Worm (Caenorhabditis elegans): ENCODE data around the gene K02E7.10.

The K02E7.10 gene

DNA sequence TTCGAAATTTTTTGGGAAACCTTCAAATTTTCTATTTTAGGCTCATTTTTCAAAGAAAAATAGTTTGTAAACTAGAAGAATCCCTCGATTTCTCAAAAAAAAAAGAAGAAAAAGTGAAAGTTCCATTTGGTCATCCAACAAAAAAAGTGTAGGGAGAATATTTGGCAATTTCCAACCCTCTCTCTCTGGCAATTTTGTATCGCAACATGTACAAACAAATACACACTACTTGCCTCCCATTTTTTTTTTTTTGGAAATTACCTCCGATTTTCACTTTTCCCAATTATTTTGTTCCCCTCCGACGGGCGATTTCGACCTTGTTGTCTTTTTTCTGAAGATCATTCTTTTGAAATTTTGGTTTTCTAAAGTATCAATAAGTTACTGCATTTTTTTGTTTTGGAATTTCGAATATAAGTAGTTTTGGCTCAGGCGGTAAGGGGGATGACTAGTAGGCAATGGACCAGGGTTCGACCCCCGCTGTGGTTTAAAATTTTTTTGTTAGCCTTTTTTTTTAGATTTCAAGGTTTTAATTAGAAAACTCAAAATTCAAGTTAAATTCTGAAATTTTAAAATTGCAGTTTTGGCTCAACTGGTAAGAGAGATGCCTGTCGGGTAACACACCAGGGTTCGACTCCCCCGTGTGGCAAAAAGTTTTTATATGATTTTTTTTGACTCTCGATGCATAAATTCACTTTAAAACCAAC, 21.9 kb upstream of the K02E7.10 start:
- TF ChIP-seq pha-4 (tag; optimal IDR thresholded peaks at IDR 0.05): no peak
- no peak for TF ChIP-seq unc-39 (tag; optimal IDR thresholded peaks at IDR 0.05)
- TF ChIP-seq lsy-2 (tag; optimal IDR thresholded peaks at IDR 0.05): no peak
- TF ChIP-seq bed-3 (GFP tag; optimal IDR thresholded peaks at IDR 0.05): no peak
- no peak for TF ChIP-seq sem-2 (GFP tag; optimal IDR thresholded peaks at IDR 0.05)
- no peak for TF ChIP-seq nhr-12 (tag; optimal IDR thresholded peaks at IDR 0.05)
- no peak for TF ChIP-seq unc-120 (tag; optimal IDR thresholded peaks at IDR 0.05; ENCODE audit: poor library complexity, severe bottlenecking)
- TF ChIP-seq ham-2 (GFP tag; optimal IDR thresholded peaks at IDR 0.05): no peak
- no peak for TF ChIP-seq elt-3 (tag; optimal IDR thresholded peaks at IDR 0.05)
- TF ChIP-seq ztf-11 (tag; optimal IDR thresholded peaks at IDR 0.05): no peak
- no peak for TF ChIP-seq lin-32 (GFP tag; optimal IDR thresholded peaks at IDR 0.05)
- no peak for TF ChIP-seq zip-8 (tag; optimal IDR thresholded peaks at IDR 0.05)
- no peak for TF ChIP-seq M03D4.4 (tag; optimal IDR thresholded peaks at IDR 0.05)
- no peak for TF ChIP-seq elt-1 (tag; optimal IDR thresholded peaks at IDR 0.05; ENCODE audit: borderline replicate concordance, insufficient read depth)

DNA sequence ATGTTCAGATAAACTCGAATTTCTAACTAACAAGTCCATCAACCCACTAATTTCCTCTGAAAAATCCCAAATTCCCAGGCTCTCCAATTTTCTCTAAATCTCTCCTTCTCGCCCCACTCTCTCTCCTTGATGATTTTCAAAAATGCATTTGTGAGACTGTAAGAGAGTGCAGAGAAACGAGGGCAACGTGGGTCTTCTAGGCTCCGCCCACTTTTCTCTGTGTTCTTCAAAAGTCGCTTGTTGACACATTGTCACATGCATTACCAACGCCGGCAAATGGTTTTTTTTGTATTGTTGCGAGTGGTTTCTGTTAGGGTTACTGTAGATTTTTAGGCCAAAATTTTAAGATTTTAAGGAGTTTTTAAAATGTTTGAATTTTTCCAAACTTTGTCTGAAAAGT, 19.7 kb upstream of the K02E7.10 start:
- TF ChIP-seq ceh-83 (GFP tag; optimal IDR thresholded peaks at IDR 0.05) (no peak), sptf-1 (tag; optimal IDR thresholded peaks at IDR 0.05) (no peak), flh-1 (GFP tag; optimal IDR thresholded peaks at IDR 0.05) (no peak), nhr-237 (tag; optimal IDR thresholded peaks at IDR 0.05) (no peak), ztf-11 (tag; optimal IDR thresholded peaks at IDR 0.05) (no peak), snpc-4 (tag; optimal IDR thresholded peaks at IDR 0.05) (no peak), hlh-1 (tag; optimal IDR thresholded peaks at IDR 0.05) (no peak)

DNA sequence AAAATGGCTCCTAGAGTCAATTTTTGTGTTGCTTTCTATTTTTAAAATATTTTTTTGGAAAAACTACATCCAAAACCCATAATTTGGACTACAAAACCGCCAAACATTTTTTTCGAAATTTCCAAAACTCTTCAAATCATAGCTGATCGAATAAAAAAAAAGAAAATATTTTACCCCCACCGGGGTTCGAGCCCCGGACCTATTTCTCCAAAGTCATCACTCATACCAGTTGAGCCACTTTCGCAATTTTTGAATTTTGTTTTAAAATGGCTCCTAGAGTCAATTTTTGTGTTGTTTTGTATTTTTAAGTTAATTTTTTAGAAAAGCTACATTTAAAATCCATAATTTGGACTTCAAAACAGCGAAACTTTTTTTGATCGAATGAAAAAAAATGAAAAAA, 18.7 kb upstream of the K02E7.10 start:
- TF ChIP-seq blmp-1 (tag; optimal IDR thresholded peaks at IDR 0.05) (no peak), nhr-12 (tag; optimal IDR thresholded peaks at IDR 0.05) (no peak), unc-120 (tag; optimal IDR thresholded peaks at IDR 0.05; ENCODE audit: poor library complexity, severe bottlenecking) (no peak), nhr-28 (tag; optimal IDR thresholded peaks at IDR 0.05) (no peak), elt-1 (tag; optimal IDR thresholded peaks at IDR 0.05; ENCODE audit: borderline replicate concordance, insufficient read depth) (no peak), mls-2 (tag; optimal IDR thresholded peaks at IDR 0.05) (no peak), cnd-1 (tag; optimal IDR thresholded peaks at IDR 0.05) (no peak), ceh-39 (tag; optimal IDR thresholded peaks at IDR 0.05) (no peak), mep-1 (tag; optimal IDR thresholded peaks at IDR 0.05) (no peak), zip-8 (tag; optimal IDR thresholded peaks at IDR 0.05) (no peak), sptf-1 (tag; optimal IDR thresholded peaks at IDR 0.05) (no peak), ham-2 (GFP tag; optimal IDR thresholded peaks at IDR 0.05) (no peak), lin-32 (GFP tag; optimal IDR thresholded peaks at IDR 0.05) (no peak), M03D4.4 (tag; optimal IDR thresholded peaks at IDR 0.05) (no peak), snpc-4 (tag; optimal IDR thresholded peaks at IDR 0.05) (no peak), ztf-11 (tag; optimal IDR thresholded peaks at IDR 0.05) (no peak)

DNA sequence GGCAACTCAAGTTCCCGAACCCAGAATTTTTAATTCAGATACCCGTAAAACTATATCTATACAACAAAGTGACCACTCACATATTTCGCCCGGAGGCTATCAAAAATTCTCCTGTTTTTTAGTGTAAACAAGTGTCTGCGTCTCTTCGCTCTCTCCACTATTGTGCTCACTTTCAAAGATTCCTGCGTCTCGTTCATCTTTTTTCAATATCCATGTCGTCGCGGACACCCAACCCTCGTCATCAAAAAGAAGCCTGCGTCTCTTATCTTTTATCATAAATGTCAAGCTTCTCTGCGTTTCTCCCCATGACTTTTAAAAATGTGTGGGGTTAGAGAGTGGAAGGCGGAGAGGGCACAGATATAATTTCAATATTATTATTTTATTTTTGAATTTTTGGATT, 18.1 kb upstream of the K02E7.10 start:
- TF ChIP-seq bed-3 (GFP tag; optimal IDR thresholded peaks at IDR 0.05) (no peak), unc-120 (tag; optimal IDR thresholded peaks at IDR 0.05; ENCODE audit: poor library complexity, severe bottlenecking) (peak; percentile 13), hlh-1 (tag; optimal IDR thresholded peaks at IDR 0.05) (peak; percentile 75), ces-1 (GFP tag; optimal IDR thresholded peaks at IDR 0.05) (peak; percentile 6), zip-8 (tag; optimal IDR thresholded peaks at IDR 0.05) (no peak), unc-62 (GFP tag; optimal IDR thresholded peaks at IDR 0.05) (peak; percentile 71)

- no peak for TF ChIP-seq mls-2 (tag; optimal IDR thresholded peaks at IDR 0.05)
- no peak for TF ChIP-seq flh-1 (GFP tag; optimal IDR thresholded peaks at IDR 0.05)
- TF ChIP-seq pha-4 (tag; optimal IDR thresholded peaks at IDR 0.05): no peak
- TF ChIP-seq cnd-1 (tag; optimal IDR thresholded peaks at IDR 0.05): no peak
- no peak for TF ChIP-seq lsy-2 (tag; optimal IDR thresholded peaks at IDR 0.05)
- TF ChIP-seq lin-32 (GFP tag; optimal IDR thresholded peaks at IDR 0.05): no peak
- no peak for TF ChIP-seq elt-3 (tag; optimal IDR thresholded peaks at IDR 0.05)
- TF ChIP-seq ceh-43 (GFP tag; optimal IDR thresholded peaks at IDR 0.05): no peak
- TF ChIP-seq unc-39 (tag; optimal IDR thresholded peaks at IDR 0.05): no peak
- TF ChIP-seq nhr-2 (tag; optimal IDR thresholded peaks at IDR 0.05): no peak
- no peak for TF ChIP-seq ceh-39 (tag; optimal IDR thresholded peaks at IDR 0.05)
- no peak for TF ChIP-seq tbx-8 (GFP tag; optimal IDR thresholded peaks at IDR 0.05)
Observed at ce11 chrII:1082859-1083258, 16.1 kb upstream of the K02E7.10 start, which contains the start of gene K02E7.1. Gene K02E7.1 (plus strand): TSS chrII:1083159.
